Worm (Caenorhabditis elegans) whole organism, midembryonic: ENCODE results near the gene ZK470.4.

Experiments
- cog-1 ChIP-seq: sonication (generic microtip); optimal IDR thresholded peaks from 2 replicates; lab custom pipeline; 2016; ENCODE audit warnings: missing genetic modification characterization, missing compliant biosample characterization
- med-1 ChIP-seq: sonication (generic microtip); optimal IDR thresholded peaks from 2 replicates; lab custom pipeline; 2017; ENCODE audit warnings: missing genetic modification characterization, mild to moderate bottlenecking, missing compliant biosample characterization, antibody characterized with exemption, missing genetic modification reagents; ENCODE audit not compliant: insufficient read depth
- ref-1 ChIP-seq: fragments of 200-800 bp; sonication (Bioruptor generic); conservative IDR thresholded peaks from 2 replicates; pipeline ENCODE4 v1.3.6; 2022; ENCODE audit warnings: missing genetic modification reagents, missing genetic modification characterization, missing compliant biosample characterization
- tab-1 ChIP-seq: fragments of 200-800 bp; sonication (Bioruptor generic); IDR thresholded peaks from 2 replicates; pipeline ENCODE4 v1.3.6; 2022; ENCODE audit warnings: missing genetic modification characterization, missing compliant biosample characterization

DNA sequence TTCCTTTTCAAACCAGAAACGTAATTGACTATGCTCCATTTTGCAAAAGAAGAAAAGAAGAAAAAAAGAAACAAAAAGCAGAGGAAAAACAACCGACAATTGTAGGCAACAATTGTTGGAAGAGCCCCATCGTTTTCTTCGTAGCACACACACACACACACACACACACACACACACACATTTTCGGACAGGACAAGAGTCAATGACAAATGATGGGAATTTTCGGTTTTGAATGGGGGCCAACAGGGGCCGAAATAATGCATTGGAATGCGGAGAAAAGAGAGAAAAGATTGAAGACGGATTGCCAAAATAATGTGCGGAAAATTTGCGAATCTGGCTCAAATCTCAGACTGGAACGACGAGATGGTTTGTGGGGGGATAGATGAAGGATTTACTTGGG is 15.2 kb upstream of the ZK470.4 start:
- no peak for TF ChIP-seq tab-1 (GFP tag; lab: Robert Waterston, UW)
- TF ChIP-seq med-1, result no peak
- no peak for TF ChIP-seq cog-1 (tag; lab: Kevin White, UChicago)
- TF ChIP-seq ref-1, result no peak
